Fruit fly (Drosophila melanogaster): ENCODE data around the gene CG12502.
A peak's percentile ranks its signal among the peaks of the same experiment; 100 is the strongest.

The CG12502 gene

dm6 chr3L:881496-882235 lies 16.5 kb downstream of the CG12502 start, which contains the start of gene CG13907 (continued):
- TF ChIP-seq gce (GFP tag; IDR thresholded peaks at IDR 0.05), result no peak
- TF ChIP-seq eyg (GFP tag; optimal IDR thresholded peaks at IDR 0.05), result no peak
- TF ChIP-seq inv (GFP tag; IDR thresholded peaks at IDR 0.05; ENCODE audit: partially characterized antibody), result 0 out of 2 replicates have a peak, but pooled peaks have one; percentile 9
- TF ChIP-seq nerfin-1 (tag; optimal IDR thresholded peaks at IDR 0.05), result peak; percentile 59
- no peak for TF ChIP-seq CG32772 (GFP tag; IDR thresholded peaks at IDR 0.05)
- TF ChIP-seq pan (optimal IDR thresholded peaks at IDR 0.05), result no peak
- TF ChIP-seq pan (GFP tag; optimal IDR thresholded peaks at IDR 0.05 in 1 of 2, IDR thresholded peaks at IDR 0.05 in 1 of 2), result no peak
- no peak for TF ChIP-seq fd96Cb (tag; optimal IDR thresholded peaks at IDR 0.05)
- no peak for TF ChIP-seq insv (GFP tag; optimal IDR thresholded peaks at IDR 0.05)
- TF ChIP-seq zen2 (GFP tag; IDR thresholded peaks at IDR 0.05; ENCODE audit: partially characterized antibody), result peak; percentile 47; the same call in 2 of the 3 replicates
- no peak for TF ChIP-seq grau (tag; optimal IDR thresholded peaks at IDR 0.05)
- no peak for TF ChIP-seq jing (GFP tag; optimal IDR thresholded peaks at IDR 0.05)
- TF ChIP-seq Awh (GFP tag; IDR thresholded peaks at IDR 0.05), result 0 out of 2 replicates have a peak, but pooled peaks have one; percentile 5
- TF ChIP-seq Hr3 (GFP tag; optimal IDR thresholded peaks at IDR 0.05), result no peak
- TF ChIP-seq CG10654 (GFP tag; optimal IDR thresholded peaks at IDR 0.05), result no peak
- TF ChIP-seq CG10565 (GFP tag; optimal IDR thresholded peaks at IDR 0.05), result no peak
- 0 out of 2 replicates have a peak, but pooled peaks have one; percentile 8 for TF ChIP-seq Atf6 (GFP tag; IDR thresholded peaks at IDR 0.05)
- TF ChIP-seq hb (GFP tag; IDR thresholded peaks at IDR 0.05; ENCODE audit: partially characterized antibody), result no peak
- no peak for TF ChIP-seq tgo (GFP tag; IDR thresholded peaks at IDR 0.05)
- TF ChIP-seq ac (GFP tag; optimal IDR thresholded peaks at IDR 0.05), result no peak
- TF ChIP-seq wor (GFP tag; IDR thresholded peaks at IDR 0.05), result no peak
- no peak for TF ChIP-seq CG11085 (GFP tag; IDR thresholded peaks at IDR 0.05)
- TF ChIP-seq jigr1 (GFP tag; IDR thresholded peaks at IDR 0.05), result no peak
- TF ChIP-seq Max (GFP tag; optimal IDR thresholded peaks at IDR 0.05), result peak; percentile 21
- TF ChIP-seq CG1602 (GFP tag; optimal IDR thresholded peaks at IDR 0.05), result no peak
- no peak for TF ChIP-seq dmrt99B (tag; optimal IDR thresholded peaks at IDR 0.05)
- TF ChIP-seq CG6689 (GFP tag; IDR thresholded peaks at IDR 0.05), result no peak
- peak; percentile 9; the same call in 1 of the 3 replicates for TF ChIP-seq ci (GFP tag; IDR thresholded peaks at IDR 0.05)
- no peak for TF ChIP-seq CG7271 (tag; optimal IDR thresholded peaks at IDR 0.05)
- no peak for TF ChIP-seq dpn (GFP tag; optimal IDR thresholded peaks at IDR 0.05)
- no peak for TF ChIP-seq CG9817 (tag; optimal IDR thresholded peaks at IDR 0.05)
- TF ChIP-seq Ssrp (tag; optimal IDR thresholded peaks at IDR 0.05), result no peak
- TF ChIP-seq CG1647 (GFP tag; optimal IDR thresholded peaks at IDR 0.05), result no peak
- no peak for TF ChIP-seq twi (tag; optimal IDR thresholded peaks at IDR 0.05)
- no peak for TF ChIP-seq CG10321 (GFP tag; IDR thresholded peaks at IDR 0.05)
- no peak for TF ChIP-seq Abd-B (GFP tag; optimal IDR thresholded peaks at IDR 0.05)
- no peak for TF ChIP-seq Camta (GFP tag; optimal IDR thresholded peaks at IDR 0.05)
- no peak for TF ChIP-seq CG12942 (GFP tag; optimal IDR thresholded peaks at IDR 0.05)
- TF ChIP-seq fd3F (GFP tag; optimal IDR thresholded peaks at IDR 0.05), result no peak
- no peak for TF ChIP-seq Hsf (GFP tag; optimal IDR thresholded peaks at IDR 0.05)
- no peak for TF ChIP-seq CG13894 (tag; optimal IDR thresholded peaks at IDR 0.05)
- no peak for TF ChIP-seq pnt (GFP tag; optimal IDR thresholded peaks at IDR 0.05)
- TF ChIP-seq CG8290 (GFP tag; optimal IDR thresholded peaks at IDR 0.05), result no peak
- peak in 1 of 2 experiments; percentile 10 for TF ChIP-seq CG8290 (tag; optimal IDR thresholded peaks at IDR 0.05)
- TF ChIP-seq knrl (GFP tag; IDR thresholded peaks at IDR 0.05; ENCODE audit: partially characterized antibody), result 0 out of 3 replicates have a peak, but pooled peaks have one; percentile 17
- no peak for TF ChIP-seq B-H1 (GFP tag; IDR thresholded peaks at IDR 0.05)
- TF ChIP-seq Hmr (GFP tag; optimal IDR thresholded peaks at IDR 0.05), result no peak
- TF ChIP-seq ham (GFP tag; IDR thresholded peaks at IDR 0.05), result no peak
- no peak for TF ChIP-seq sc (optimal IDR thresholded peaks at IDR 0.05)
- no peak for TF ChIP-seq sc (GFP tag; optimal IDR thresholded peaks at IDR 0.05)
